Fruit fly (Drosophila melanogaster): ENCODE results near the gene CG31789.

DNA sequence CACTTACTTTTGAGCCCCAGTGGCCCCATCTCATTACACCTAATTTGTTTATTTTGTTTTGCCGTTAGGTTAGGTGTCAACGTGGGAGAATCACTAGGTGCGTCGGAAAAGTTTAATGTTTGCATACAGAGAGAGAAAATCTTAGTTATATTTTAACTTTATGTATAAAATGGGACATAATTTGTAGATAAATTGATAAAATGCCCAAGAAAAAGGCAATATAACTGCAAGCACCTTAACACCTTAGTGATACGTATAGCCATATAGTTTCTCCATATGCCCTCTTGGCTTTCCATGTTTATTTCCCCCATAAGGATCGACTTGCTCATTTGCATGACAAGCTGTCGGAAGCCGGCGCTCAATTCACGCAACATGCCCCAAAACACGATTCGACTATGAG lies 33.2 kb downstream of the CG31789 start:
- TF ChIP-seq CG12299 (tag; optimal IDR thresholded peaks at IDR 0.05) (no peak), sim (GFP tag; IDR thresholded peaks at IDR 0.05) (no peak), CG8478 (optimal IDR thresholded peaks at IDR 0.05) (no peak), CG9437 (GFP tag; optimal IDR thresholded peaks at IDR 0.05) (no peak), CG13296 (GFP tag; optimal IDR thresholded peaks at IDR 0.05) (no peak), cato (GFP tag; optimal IDR thresholded peaks at IDR 0.05; ENCODE audit: borderline replicate concordance) (no peak), MTF-1 (GFP tag; optimal IDR thresholded peaks at IDR 0.05; ENCODE audit: borderline replicate concordance) (no peak), ewg (GFP tag; optimal IDR thresholded peaks at IDR 0.05) (no peak), zfh2 (GFP tag; optimal IDR thresholded peaks at IDR 0.05) (no peak)
